Fruit fly (Drosophila melanogaster) S2 (cell line): Measurements from ENCODE around the gene trio.

Experiments
- CG8478 ChIP-seq: fragments of >200 bp; optimal IDR thresholded peaks from 2 replicates; lab custom pipeline; 2018
- CTCF ChIP-seq, 2 experiments: fragments of >200 bp; optimal IDR thresholded peaks; 2 replicates each; lab custom pipeline; 2018

trio gene

DNA sequence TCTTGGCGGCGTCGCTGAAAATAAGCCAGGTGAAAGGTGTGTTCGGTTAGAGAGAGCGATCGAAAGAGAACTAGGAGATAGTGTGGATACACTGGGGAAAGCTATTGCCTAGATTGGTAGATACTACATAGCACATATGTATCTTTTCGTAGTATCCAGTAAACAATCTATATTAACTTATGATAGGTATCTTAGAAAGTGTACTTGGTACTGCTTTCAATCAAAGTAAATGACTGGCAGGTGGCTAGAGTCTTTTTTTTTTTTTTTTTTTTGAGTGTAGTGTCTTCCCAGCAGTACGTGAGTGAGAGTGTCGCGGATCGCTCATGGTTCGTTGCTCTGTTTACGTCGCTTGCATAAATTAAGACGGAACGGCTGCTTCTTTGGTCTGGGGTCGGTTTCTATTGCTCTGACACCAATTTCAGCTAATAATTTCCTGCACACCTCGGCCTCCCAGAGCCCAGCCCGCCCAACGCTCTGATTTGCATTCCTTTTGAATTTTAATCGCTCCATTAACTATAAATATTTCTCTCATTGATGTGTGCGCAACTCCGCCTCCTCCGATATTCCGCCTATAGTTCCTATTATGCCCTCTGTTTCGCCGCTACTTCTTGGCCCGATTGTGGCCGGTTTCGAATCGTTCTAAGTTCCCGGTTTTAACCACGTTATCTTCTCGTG lies 4.9 kb downstream of the trio start:
- TF ChIP-seq CTCF (optimal IDR thresholded peaks at IDR 0.05; lab: Kevin White, UChicago) (no peak), CG8478 (lab: Kevin White, UChicago) (no peak)

DNA sequence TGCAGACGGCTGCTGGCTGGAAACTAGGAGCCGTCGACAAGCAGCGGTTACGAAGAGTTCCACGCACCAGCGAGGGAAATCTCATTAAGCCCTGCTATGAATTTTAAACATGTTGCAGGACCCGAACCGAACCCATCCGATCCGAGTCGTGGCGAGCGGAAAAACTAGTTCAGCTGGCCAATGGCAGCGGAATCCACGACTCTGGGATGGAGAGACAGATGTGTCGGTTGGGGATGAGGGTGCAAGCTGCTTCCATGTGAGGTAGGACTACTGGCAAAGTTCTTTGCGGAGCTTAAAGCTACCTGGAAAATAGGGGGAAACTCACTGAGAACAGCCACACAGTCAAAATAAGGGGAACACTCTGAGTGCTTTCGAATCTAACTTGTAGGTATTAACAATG lies 10.9 kb downstream of the trio start:
- TF ChIP-seq CG8478 (lab: Kevin White, UChicago), result no peak
- no peak for TF ChIP-seq CTCF (optimal IDR thresholded peaks at IDR 0.05; lab: Kevin White, UChicago)

DNA sequence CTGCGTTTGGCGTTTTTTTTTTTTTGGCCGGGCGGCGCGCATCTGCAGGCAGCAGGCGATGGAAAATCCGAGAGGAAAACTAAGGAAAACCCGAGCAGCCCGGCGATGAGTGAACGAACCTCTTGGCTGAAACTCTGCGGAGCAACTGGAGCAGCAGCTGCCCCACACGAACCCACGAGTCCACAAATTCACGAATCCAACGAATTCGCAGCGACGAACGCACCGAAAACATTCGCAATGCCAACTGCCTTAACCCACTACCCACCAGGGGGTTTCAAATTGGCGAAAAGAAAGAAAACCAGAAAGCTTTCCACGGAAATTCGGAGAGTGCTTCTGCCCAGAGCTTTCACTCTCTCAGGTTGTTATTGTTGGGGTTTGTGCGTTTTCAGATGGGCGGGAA lies 11.9 kb downstream of the trio start:
- TF ChIP-seq CG8478 (lab: Kevin White, UChicago), result no peak
- no peak for TF ChIP-seq CTCF (optimal IDR thresholded peaks at IDR 0.05; lab: Kevin White, UChicago)

DNA sequence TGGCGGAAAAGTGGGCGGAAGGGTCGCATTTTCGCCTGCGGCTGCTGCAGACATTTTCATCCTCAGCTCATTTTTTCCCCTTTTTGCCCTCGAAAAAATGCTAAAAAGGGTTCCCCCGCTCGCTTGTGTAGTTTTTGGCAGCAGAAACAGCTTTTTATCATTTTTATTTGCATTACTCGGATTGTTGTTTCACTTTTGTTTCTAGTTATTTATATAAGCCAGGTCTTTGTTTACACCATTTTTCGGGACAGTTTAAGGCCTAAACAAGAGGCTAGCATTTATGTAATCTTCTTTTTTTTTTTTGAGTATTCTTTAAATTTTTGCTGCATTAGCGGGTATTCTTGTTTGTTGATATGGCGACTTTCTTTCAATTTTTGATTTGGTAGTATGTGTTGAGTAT lies 12.5 kb downstream of the trio start:
- no peak for TF ChIP-seq CG8478 (lab: Kevin White, UChicago)
- TF ChIP-seq CTCF (optimal IDR thresholded peaks at IDR 0.05; lab: Kevin White, UChicago), result no peak

DNA sequence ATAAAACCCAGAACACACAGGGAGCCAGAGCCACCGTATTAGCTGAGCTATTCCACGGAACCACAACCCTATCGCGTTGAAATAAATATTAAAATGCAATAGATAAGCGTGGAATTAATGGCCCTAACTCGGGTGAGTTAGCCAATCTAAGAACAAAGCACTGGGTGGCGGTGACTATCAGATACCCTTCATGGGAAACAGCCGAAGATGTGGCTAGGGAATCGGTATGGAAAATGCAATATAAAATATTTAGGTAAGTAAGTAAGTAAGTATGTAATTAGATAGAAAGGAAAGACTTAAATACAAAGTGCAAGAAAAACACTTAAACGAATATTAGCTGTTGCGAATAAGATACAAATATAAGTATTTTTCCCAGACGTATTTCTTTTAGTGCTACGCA lies 13.0 kb downstream of the trio start:
- TF ChIP-seq CG8478 (lab: Kevin White, UChicago) (no peak), CTCF (optimal IDR thresholded peaks at IDR 0.05; lab: Kevin White, UChicago) (no peak)

DNA sequence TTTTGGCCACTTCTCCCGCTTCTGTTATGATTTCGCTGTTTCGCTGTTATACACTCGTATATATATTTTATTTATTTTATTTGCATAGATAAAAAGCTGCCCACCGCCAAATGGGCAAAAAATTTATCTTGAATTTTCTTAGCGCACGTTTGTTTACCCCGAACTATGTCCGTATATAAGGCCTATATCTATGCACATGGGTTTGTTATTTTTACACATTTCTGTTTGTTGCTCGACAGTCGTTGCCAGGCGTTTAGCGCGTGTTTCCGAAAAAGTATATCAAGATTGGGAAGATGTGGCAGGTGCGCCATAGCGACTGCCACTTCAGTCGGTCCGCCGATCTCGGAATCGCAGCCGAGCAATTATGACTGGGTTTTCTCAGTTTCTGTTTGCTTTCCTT lies 14.8 kb downstream of the trio start:
- no peak for TF ChIP-seq CG8478 (lab: Kevin White, UChicago)
- no peak for TF ChIP-seq CTCF (optimal IDR thresholded peaks at IDR 0.05; lab: Kevin White, UChicago)

DNA sequence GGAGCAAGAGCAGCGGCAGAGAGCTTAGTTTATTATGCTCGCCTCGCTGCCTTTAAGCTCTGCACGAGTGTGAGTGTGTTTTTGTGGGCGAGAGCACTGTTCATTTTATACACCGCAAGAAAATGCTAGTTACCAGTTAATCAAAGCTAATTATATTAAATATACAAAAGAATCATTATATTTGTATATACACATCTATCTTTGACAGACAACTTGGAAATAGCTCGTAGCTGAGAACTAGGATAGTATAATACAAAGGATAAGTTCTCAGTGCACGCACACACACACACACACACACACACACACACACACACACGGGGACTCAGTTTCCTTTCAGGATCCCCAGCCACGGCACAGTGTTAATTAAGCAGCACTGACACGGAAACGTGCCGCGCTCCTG lies 23.7 kb downstream of the trio start:
- TF ChIP-seq CG8478 (lab: Kevin White, UChicago) (no peak), CTCF (optimal IDR thresholded peaks at IDR 0.05; lab: Kevin White, UChicago) (no peak)

DNA sequence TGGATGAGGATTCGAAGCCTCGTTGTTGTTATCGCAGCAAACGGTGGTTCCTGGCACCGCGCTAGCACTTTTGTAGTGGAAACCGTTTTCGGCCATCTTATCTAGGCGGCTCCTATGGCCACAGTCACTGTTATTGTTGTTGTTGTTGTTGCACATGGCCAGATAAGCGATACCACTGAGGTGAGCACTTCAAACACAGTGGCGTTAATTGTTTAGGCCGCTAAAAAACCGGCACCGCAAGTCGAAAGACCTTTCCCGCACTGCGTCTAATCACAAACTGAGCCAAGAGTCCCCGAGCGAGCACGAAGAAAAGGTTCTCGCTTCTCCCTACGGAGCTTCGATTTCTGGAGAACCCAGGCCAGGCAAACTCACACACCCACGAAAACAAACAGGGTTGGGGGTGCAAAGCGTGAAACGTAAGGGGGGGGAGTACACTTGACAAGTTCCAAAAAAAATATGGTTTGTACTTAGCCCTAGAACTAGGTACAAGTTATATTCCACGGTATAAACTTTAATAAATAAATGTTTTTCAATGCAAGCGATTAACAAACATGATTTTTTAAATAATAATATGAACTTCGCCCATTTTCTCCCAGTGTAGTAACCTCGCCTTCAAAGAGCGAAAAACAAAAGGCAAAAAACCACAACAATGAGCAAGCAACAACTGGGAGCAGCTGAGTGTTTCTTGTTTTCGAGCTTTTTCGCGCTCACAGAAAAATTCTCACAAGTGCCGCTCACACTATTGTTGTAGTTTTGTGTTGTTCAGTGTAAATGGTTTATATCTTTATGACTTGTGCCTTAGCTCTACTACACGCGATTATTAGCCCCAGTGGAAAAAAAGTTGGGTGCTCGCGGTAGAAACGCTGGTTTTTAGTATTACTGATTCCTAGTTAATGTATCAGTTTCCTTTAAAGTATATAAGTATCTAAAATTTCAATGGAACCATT lies 26.9 kb downstream of the trio start:
- no peak for TF ChIP-seq CTCF (optimal IDR thresholded peaks at IDR 0.05; lab: Kevin White, UChicago)
- TF ChIP-seq CG8478 (lab: Kevin White, UChicago), result no peak

DNA sequence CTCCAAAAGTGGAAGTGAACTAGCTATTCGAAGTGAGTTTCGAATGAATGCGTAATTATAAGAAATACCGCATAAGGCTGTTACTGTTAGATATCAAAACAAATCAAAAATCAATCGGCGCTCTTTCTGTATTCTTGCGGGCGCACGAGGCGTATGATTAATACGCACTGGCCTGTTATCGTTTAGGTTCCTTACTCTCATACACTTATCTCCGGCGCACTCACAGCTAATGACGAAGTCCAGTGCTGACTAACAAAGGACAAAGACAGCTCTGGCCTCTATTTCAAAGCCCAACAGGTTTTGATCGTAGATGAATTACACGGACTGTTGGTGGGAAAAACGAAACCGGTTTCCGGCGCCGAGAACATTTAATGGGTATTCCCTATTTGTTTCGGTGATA lies 28.8 kb downstream of the trio start:
- no peak for TF ChIP-seq CTCF (optimal IDR thresholded peaks at IDR 0.05; lab: Kevin White, UChicago)
- TF ChIP-seq CG8478 (lab: Kevin White, UChicago), result no peak

DNA sequence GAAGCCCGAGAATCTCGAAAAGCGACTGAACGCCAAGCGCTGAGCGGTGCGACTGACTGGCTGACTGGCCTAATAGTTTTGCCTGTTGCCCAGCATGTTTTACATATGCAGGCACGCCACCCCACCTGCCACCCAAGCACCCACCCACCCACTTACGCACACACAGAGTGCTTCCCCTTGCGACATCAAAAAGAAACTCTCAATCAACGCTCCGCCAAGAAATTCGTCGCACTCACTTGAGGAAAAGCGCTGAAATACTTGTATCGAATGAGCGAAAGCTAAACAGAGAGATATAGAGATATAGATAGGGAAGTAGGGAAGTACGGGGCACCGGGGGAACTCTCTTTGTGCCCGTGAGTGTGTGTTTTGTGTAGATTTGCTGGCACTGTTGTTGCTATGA lies 34.1 kb downstream of the trio start:
- TF ChIP-seq CTCF (optimal IDR thresholded peaks at IDR 0.05; lab: Kevin White, UChicago) (no peak), CG8478 (lab: Kevin White, UChicago) (no peak)

DNA sequence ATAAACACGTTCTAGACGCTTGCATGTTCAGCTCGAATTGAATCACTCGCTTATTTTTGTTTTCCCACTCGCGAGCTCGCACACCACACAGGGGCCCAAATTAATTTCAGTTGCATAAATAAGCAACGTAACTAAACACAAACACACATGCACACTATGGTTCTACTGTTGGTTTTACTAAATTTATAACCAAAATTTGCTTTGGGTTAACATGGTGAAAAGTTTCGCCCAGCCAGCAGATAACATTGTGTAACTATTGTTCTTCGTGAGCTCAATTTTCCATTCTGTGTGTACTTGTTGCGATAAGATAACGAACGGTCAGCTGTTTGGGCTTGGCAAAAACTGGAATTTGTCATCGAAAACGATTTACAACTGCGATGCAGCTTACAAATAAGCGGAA lies 34.7 kb downstream of the trio start:
- TF ChIP-seq CTCF (optimal IDR thresholded peaks at IDR 0.05; lab: Kevin White, UChicago) (no peak), CG8478 (lab: Kevin White, UChicago) (no peak)

DNA sequence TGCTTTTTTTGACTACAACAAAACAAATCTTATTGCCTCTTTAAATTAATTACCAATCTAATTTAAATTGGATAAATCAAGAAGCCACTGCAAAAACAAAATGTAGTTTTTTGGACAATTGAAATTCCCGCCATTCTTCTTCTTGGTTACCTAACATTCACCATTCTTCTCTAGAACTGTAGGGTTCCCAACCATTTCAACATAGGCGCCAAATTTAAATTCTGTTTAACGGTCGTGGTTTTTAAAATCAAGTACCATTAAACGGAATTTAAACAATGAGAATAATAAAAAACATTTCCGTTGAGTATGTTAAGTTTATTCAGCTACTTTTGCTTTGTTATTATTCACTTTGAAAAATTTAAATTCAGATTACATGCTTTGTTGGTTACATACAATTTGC lies 39.0 kb downstream of the trio start:
- no peak for TF ChIP-seq CG8478 (lab: Kevin White, UChicago)
- TF ChIP-seq CTCF (optimal IDR thresholded peaks at IDR 0.05; lab: Kevin White, UChicago), result no peak

DNA sequence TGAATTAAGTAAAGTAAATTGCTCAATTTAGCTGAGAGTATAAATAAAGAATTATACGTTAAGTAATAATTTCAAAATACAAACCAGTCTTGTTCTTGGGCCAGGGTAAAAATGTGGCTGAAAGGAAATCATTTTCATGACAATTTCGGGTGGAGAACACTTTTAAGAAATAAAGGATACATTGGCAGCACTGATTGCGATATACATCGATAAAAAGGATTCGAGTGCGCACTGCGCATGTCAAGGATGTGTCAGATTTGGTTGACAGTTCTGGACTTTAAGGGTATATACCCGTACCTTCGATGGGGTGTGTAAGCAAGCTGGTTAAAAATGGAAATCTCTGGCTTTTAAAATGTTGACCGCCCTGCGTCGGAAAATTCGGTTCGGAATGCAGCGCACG lies 41.0 kb downstream of the trio start, which contains the start of gene aln:
Gene aln (plus strand): TSS at position 275 of the 400 bp plus-strand sequence.
- TF ChIP-seq CG8478 (lab: Kevin White, UChicago), result no peak
- no peak for TF ChIP-seq CTCF (optimal IDR thresholded peaks at IDR 0.05; lab: Kevin White, UChicago)

DNA sequence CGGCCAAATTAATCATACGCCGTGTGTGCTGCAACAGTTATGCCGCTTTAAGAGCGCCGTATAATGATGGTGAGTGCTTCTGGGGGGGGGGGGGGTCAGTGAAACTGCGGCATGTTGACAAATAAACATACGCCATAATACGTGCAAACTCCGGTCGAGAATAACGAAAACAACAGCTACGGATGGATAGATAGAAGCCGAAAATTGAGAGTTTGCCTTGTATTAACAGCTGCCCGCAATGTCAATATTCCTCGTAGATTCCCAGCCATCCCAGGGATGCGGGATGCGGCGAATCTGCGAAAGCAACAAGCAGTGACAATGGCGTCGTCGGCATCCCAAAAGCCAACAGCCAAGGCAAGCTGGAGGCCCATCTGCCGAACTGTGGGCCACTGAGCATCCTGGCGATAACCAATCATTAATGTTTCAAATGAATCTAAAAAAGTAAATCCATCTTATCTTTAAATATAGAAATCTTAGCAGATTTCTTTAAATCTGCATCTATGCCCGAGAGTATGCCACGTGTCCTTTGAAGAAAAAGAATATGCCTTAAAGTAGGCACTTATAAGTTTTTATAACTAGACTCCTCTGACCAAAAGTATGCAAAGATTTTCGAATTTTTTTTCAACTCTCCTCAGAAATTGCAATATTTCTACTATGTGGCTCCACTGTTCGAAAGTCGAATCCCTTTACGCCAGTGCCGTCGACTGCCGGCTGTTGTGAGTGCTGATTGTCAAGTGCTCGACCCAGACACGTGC lies 66.7 kb downstream of the trio start:
- TF ChIP-seq CTCF (optimal IDR thresholded peaks at IDR 0.05; lab: Kevin White, UChicago) (no peak), CG8478 (lab: Kevin White, UChicago) (no peak)

DNA sequence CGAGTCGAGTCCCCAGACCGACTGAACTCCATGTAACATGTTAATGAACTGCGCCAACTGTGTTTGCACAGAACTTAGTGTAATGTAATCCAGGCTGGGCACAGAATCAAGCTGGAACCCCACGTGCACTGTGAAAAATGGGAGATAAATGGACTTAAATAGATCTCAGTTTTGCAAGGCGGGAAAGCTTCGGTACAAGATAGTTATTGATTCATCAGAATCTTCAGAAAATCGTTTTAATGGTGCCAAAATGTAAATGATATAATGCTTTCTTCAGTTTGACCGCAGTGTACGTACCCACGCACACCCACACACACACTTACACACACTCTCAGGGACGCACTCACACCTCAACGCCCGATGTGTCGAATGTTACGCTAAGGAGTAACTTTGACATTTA lies 70.7 kb downstream of the trio start:
- TF ChIP-seq CG8478 (lab: Kevin White, UChicago), result no peak
- TF ChIP-seq CTCF (optimal IDR thresholded peaks at IDR 0.05; lab: Kevin White, UChicago), result no peak
